Fruit fly (Drosophila melanogaster): Measurements from ENCODE around the gene vri.

vri gene

dm6 chr2L:5292977-5293513 is 4.3 kb downstream of the vri start (continued):
- no peak for TF ChIP-seq dati (GFP tag; IDR thresholded peaks at IDR 0.05)
- peak; percentile 79 for TF ChIP-seq CG10267 (tag; optimal IDR thresholded peaks at IDR 0.05)
- TF ChIP-seq lola (GFP tag; optimal IDR thresholded peaks at IDR 0.05), result peak in 1 of 3 experiments; percentile 86
- no peak for TF ChIP-seq Kr (GFP tag; optimal IDR thresholded peaks at IDR 0.05)
- peak; percentile 23; the same call in 1 of the 2 replicates for TF ChIP-seq CG3847 (GFP tag; IDR thresholded peaks at IDR 0.05)
- TF ChIP-seq unc-4 (GFP tag; IDR thresholded peaks at IDR 0.05; ENCODE audit: partially characterized antibody), result no peak
- peak; percentile 64 for TF ChIP-seq CG15269 (tag; optimal IDR thresholded peaks at IDR 0.05)
- TF ChIP-seq grn (GFP tag; optimal IDR thresholded peaks at IDR 0.05), result no peak
- no peak for TF ChIP-seq bigmax (GFP tag; optimal IDR thresholded peaks at IDR 0.05)
- TF ChIP-seq CG15073 (GFP tag; optimal IDR thresholded peaks at IDR 0.05), result peak; percentile 22
- no peak for TF ChIP-seq CG3995 (GFP tag; optimal IDR thresholded peaks at IDR 0.05)
- TF ChIP-seq tin (GFP tag; optimal IDR thresholded peaks at IDR 0.05), result peak; percentile 71
- TF ChIP-seq Nf-YC (tag; optimal IDR thresholded peaks at IDR 0.05), result peak; percentile 48
- TF ChIP-seq CG15479 (GFP tag; optimal IDR thresholded peaks at IDR 0.05), result peak; percentile 20
- peak; percentile 28 for TF ChIP-seq MTF-1 (GFP tag; optimal IDR thresholded peaks at IDR 0.05; ENCODE audit: borderline replicate concordance)
- no peak for TF ChIP-seq emc (GFP tag; optimal IDR thresholded peaks at IDR 0.05)
- TF ChIP-seq CoRest (tag; optimal IDR thresholded peaks at IDR 0.05), result peak; percentile 79
- peak; percentile 3 for TF ChIP-seq Usf (GFP tag; optimal IDR thresholded peaks at IDR 0.05)
- TF ChIP-seq gro (GFP tag; optimal IDR thresholded peaks at IDR 0.05), result peak; percentile 34
- TF ChIP-seq Deaf1 (tag; optimal IDR thresholded peaks at IDR 0.05), result peak; percentile 46
- TF ChIP-seq Pdp1 (GFP tag; optimal IDR thresholded peaks at IDR 0.05), result peak; percentile 24 to 45
- TF ChIP-seq fru (optimal IDR thresholded peaks at IDR 0.05), result no peak
- TF ChIP-seq CG10209 (GFP tag; optimal IDR thresholded peaks at IDR 0.05), result peak; percentile 64
- TF ChIP-seq phol (tag; optimal IDR thresholded peaks at IDR 0.05), result peak; percentile 86
- peak; percentile 78 for TF ChIP-seq lab (GFP tag; optimal IDR thresholded peaks at IDR 0.05)
- peak; percentile 32 for TF ChIP-seq CG30431 (GFP tag; optimal IDR thresholded peaks at IDR 0.05)
- TF ChIP-seq maf-S (GFP tag; optimal IDR thresholded peaks at IDR 0.05), result peak; percentile 27
- peak; percentile 62 for TF ChIP-seq Side (GFP tag; optimal IDR thresholded peaks at IDR 0.05)
- no peak for TF ChIP-seq CG3838 (GFP tag; optimal IDR thresholded peaks at IDR 0.05)
- peak; percentile 36 for TF ChIP-seq sd (tag; optimal IDR thresholded peaks at IDR 0.05)
- TF ChIP-seq CG33213 (GFP tag; optimal IDR thresholded peaks at IDR 0.05), result peak; percentile 7
- TF ChIP-seq p53 (GFP tag; optimal IDR thresholded peaks at IDR 0.05), result peak; percentile 5
- TF ChIP-seq CG6254 (GFP tag; optimal IDR thresholded peaks at IDR 0.05), result peak; percentile 82
- TF ChIP-seq tap (tag; optimal IDR thresholded peaks at IDR 0.05), result peak; percentile 86
- TF ChIP-seq CG2202 (tag; optimal IDR thresholded peaks at IDR 0.05), result peak; percentile 76
- peak; percentile 87 for TF ChIP-seq CG17829 (tag; optimal IDR thresholded peaks at IDR 0.05)
- TF ChIP-seq klu (GFP tag; IDR thresholded peaks at IDR 0.05), result no peak; the same call in 1 of the 2 replicates
- peak; percentile 85 for TF ChIP-seq CG8924 (tag; optimal IDR thresholded peaks at IDR 0.05)
- TF ChIP-seq CG2129 (GFP tag; IDR thresholded peaks at IDR 0.05; ENCODE audit: partially characterized antibody), result no peak
- TF ChIP-seq fd102C (GFP tag; optimal IDR thresholded peaks at IDR 0.05), result peak; percentile 28
- TF ChIP-seq Atf6 (GFP tag; IDR thresholded peaks at IDR 0.05), result no peak
- peak; percentile 78 for TF ChIP-seq CG11695 (GFP tag; IDR thresholded peaks at IDR 0.05)
- peak; percentile 91 for TF ChIP-seq CG1603 (tag; optimal IDR thresholded peaks at IDR 0.05)
- peak; percentile 59 for TF ChIP-seq CG16815 (GFP tag; optimal IDR thresholded peaks at IDR 0.05)
- no peak for TF ChIP-seq sens-2 (GFP tag; IDR thresholded peaks at IDR 0.05)
- TF ChIP-seq Doc2 (GFP tag; IDR thresholded peaks at IDR 0.05), result no peak
- no peak for TF ChIP-seq CG34224 (GFP tag; IDR thresholded peaks at IDR 0.05; ENCODE audit: partially characterized antibody)
- peak; percentile 49 for TF ChIP-seq CG12769 (tag; optimal IDR thresholded peaks at IDR 0.05)
- no peak for TF ChIP-seq Scr (GFP tag; IDR thresholded peaks at IDR 0.05; ENCODE audit: partially characterized antibody)

All from whole organism, embryonic.